Fruit fly (Drosophila melanogaster) whole organism, adult: ENCODE results near the gene CG43993.

Experiments used
- CG5204 ChIP-seq: fragments of 200-800 bp; sonication (Bioruptor generic); optimal IDR thresholded peaks from 2 replicates; lab custom pipeline; 2016; ENCODE audit warnings: missing biosample characterization, missing genetic modification characterization
- CG7045 ChIP-seq: fragments of 200-800 bp; sonication (Bioruptor generic); optimal IDR thresholded peaks from 2 replicates; lab custom pipeline; 2017; ENCODE audit warnings: missing biosample characterization, mild to moderate bottlenecking, missing genetic modification characterization
- Clk ChIP-seq: fragments of 200-800 bp; sonication (Bioruptor generic); optimal IDR thresholded peaks from 2 replicates; lab custom pipeline; 2017; ENCODE audit warnings: missing biosample characterization, missing genetic modification characterization
- Crg-1 ChIP-seq: fragments of 200-800 bp; sonication (Bioruptor generic); optimal IDR thresholded peaks from 2 replicates; lab custom pipeline; 2016; ENCODE audit warnings: missing biosample characterization, missing genetic modification characterization
- kay ChIP-seq: fragments of 200-800 bp; sonication (Bioruptor generic); peaks from one replicate; lab custom pipeline; 2016; ENCODE audit warnings: missing biosample characterization, missing genetic modification characterization, borderline replicate concordance
- ovo ChIP-seq: fragments of 200-800 bp; sonication (Bioruptor generic); optimal IDR thresholded peaks from 2 replicates; lab custom pipeline; 2016; ENCODE audit warnings: missing biosample characterization, missing genetic modification characterization
- pad ChIP-seq: fragments of 200-800 bp; sonication (Bioruptor generic); optimal IDR thresholded peaks from 3 replicates; lab custom pipeline; 2017; ENCODE audit warnings: missing biosample characterization, missing genetic modification characterization, mild to moderate bottlenecking, moderate library complexity, missing genetic modification reagents
- tj ChIP-seq: fragments of 200-800 bp; sonication (Bioruptor generic); optimal IDR thresholded peaks from 3 replicates; lab custom pipeline; 2017; ENCODE audit warnings: missing biosample characterization, mild to moderate bottlenecking, missing genetic modification characterization, moderate library complexity

- TF ChIP-seq Crg-1 (GFP tag; lab: Kevin White, UChicago) (no peak), tj (GFP tag; lab: Kevin White, UChicago) (no peak), Clk (GFP tag; lab: Kevin White, UChicago) (no peak), kay (GFP tag; lab: Kevin White, UChicago) (no peak), ovo (GFP tag; lab: Kevin White, UChicago) (no peak), CG7045 (GFP tag; lab: Kevin White, UChicago) (no peak), CG5204 (GFP tag; lab: Kevin White, UChicago) (no peak), pad (no peak)
Observed at dm6 chr3L:12064759-12065158, 32.4 kb downstream of the CG43993 start, which contains the start of gene rols.
